Fruit fly (Drosophila melanogaster) S2 (cell line): ENCODE data around the gene CG43198.

Experiments used
- CG8478 ChIP-seq: fragments of >200 bp; optimal IDR thresholded peaks from 2 replicates; lab custom pipeline; 2018
- CTCF ChIP-seq, 2 experiments: fragments of >200 bp; optimal IDR thresholded peaks; 2 replicates each; lab custom pipeline; 2018

dm6 chrX:7418294-7418693 is 34.8 kb downstream of the CG43198 start, which contains the start of gene rumpel:
- TF ChIP-seq CTCF (optimal IDR thresholded peaks at IDR 0.05; lab: Kevin White, UChicago) (no peak), CG8478 (no peak)
